Fruit fly (Drosophila melanogaster) whole organism, embryonic: ENCODE results near the gene eIF4E5.

Experiments
- CG16815 ChIP-seq: fragments of 200-800 bp; sonication (Bioruptor generic); optimal IDR thresholded peaks from 3 replicates; lab custom pipeline; 2017; ENCODE audit warnings: missing biosample characterization, mild to moderate bottlenecking, missing genetic modification characterization
- Ets97D ChIP-seq: fragments of 200-800 bp; sonication (Bioruptor generic); optimal IDR thresholded peaks from 3 replicates; lab custom pipeline; 2016; ENCODE audit warnings: missing biosample characterization, missing genetic modification characterization
- bowl ChIP-seq: fragments of 200-800 bp; sonication (Bioruptor generic); IDR thresholded peaks from 2 replicates; pipeline ENCODE4 v1.3.6; 2022; ENCODE audit warnings: missing biosample characterization, missing genetic modification characterization
- row ChIP-seq: fragments of 200-800 bp; sonication (Bioruptor generic); IDR thresholded peaks from 3 replicates; pipeline ENCODE4 v1.3.6; 2022; ENCODE audit warnings: missing biosample characterization, missing genetic modification characterization

- TF ChIP-seq CG16815, result no peak
- peak; percentile 30; the same call in 2 of the 3 replicates for TF ChIP-seq row
- no peak for TF ChIP-seq bowl
- TF ChIP-seq Ets97D (GFP tag; lab: Kevin White, UChicago), result peak; percentile 41
These were observed 20.4 kb downstream of the eIF4E5 start, which contains the start of gene Tmem43 for dm6 chr3L:7914969-7915596.
